Worm (Caenorhabditis elegans): ENCODE measurements around the gene csp-2.
A peak's percentile ranks its signal among the peaks of the same experiment; 100 is the strongest.

Gene csp-2

ce11 chrIV:6336748-6337147, 29.2 kb downstream of the csp-2 start:
- peak; percentile 77; the same call in 1 of the 2 replicates for TF ChIP-seq Y95B8A.8 (GFP tag; IDR thresholded peaks at IDR 0.05)
- TF ChIP-seq ceh-27 (GFP tag; optimal IDR thresholded peaks at IDR 0.05), result peak; percentile 84
- TF ChIP-seq aptf-3 (GFP tag; IDR thresholded peaks at IDR 0.05), result no peak
- TF ChIP-seq tbp1 (GFP tag; optimal IDR thresholded peaks at IDR 0.05), result peak; percentile 69
- peak; percentile 71; the same call in 1 of the 2 replicates for TF ChIP-seq lin-26 (GFP tag; IDR thresholded peaks at IDR 0.05)
- peak; percentile 21 for TF ChIP-seq T07F8.4 (tag; optimal IDR thresholded peaks at IDR 0.05)
- peak; percentile 17 for TF ChIP-seq ceh-79 (tag; optimal IDR thresholded peaks at IDR 0.05)
- peak; percentile 41; the same call in 1 of the 2 replicates for TF ChIP-seq attf-6 (GFP tag; IDR thresholded peaks at IDR 0.05)
- peak; percentile 95 for TF ChIP-seq nhr-80 (tag; optimal IDR thresholded peaks at IDR 0.05)
- TF ChIP-seq let-526 (GFP tag; IDR thresholded peaks at IDR 0.05), result peak; percentile 83
- TF ChIP-seq ztf-6 (GFP tag; IDR thresholded peaks at IDR 0.05), result no peak
- peak; percentile 16 for TF ChIP-seq dpl-1 (GFP tag; optimal IDR thresholded peaks at IDR 0.05)
- TF ChIP-seq die-1 (tag; optimal IDR thresholded peaks at IDR 0.05), result peak; percentile 34
- TF ChIP-seq lin-35 (GFP tag; optimal IDR thresholded peaks at IDR 0.05), result peak in 1 of 3 experiments; percentile 82
- TF ChIP-seq F39B2.1 (GFP tag; IDR thresholded peaks at IDR 0.05), result no peak
- TF ChIP-seq lin-54 (GFP tag; optimal IDR thresholded peaks at IDR 0.05), result peak; percentile 70
- TF ChIP-seq C06A6.2 (GFP tag; conservative IDR thresholded peaks at IDR 0.05), result peak; percentile 92
- peak; percentile 95 for TF ChIP-seq ets-4 (GFP tag; optimal IDR thresholded peaks at IDR 0.05)
- peak; percentile 89 for TF ChIP-seq ztf-22 (GFP tag; optimal IDR thresholded peaks at IDR 0.05)
- TF ChIP-seq mxl-1 (tag; optimal IDR thresholded peaks at IDR 0.05), result no peak
- no peak for TF ChIP-seq mes-4 (tag; optimal IDR thresholded peaks at IDR 0.05)
- peak; percentile 48; the same call in 1 of the 2 replicates for TF ChIP-seq madf-6 (GFP tag; IDR thresholded peaks at IDR 0.05)
- no peak for TF ChIP-seq Y67H2A.10 (GFP tag; conservative IDR thresholded peaks at IDR 0.05)
- no peak for TF ChIP-seq lag-1 (GFP tag; IDR thresholded peaks at IDR 0.05)
- peak; percentile 32; the same call in 1 of the 2 replicates for TF ChIP-seq cebp-2 (GFP tag; IDR thresholded peaks at IDR 0.05)
- TF ChIP-seq nhr-90 (tag; optimal IDR thresholded peaks at IDR 0.05), result peak; percentile 78
- no peak for TF ChIP-seq unc-130 (GFP tag; optimal IDR thresholded peaks at IDR 0.05)
- TF ChIP-seq F52B5.7 (tag; optimal IDR thresholded peaks at IDR 0.05), result peak; percentile 58
- TF ChIP-seq egrh-3 (GFP tag; IDR thresholded peaks at IDR 0.05), result 0 out of 2 replicates have a peak, but pooled peaks have one; percentile 5
- no peak for TF ChIP-seq F23B12.7 (tag; optimal IDR thresholded peaks at IDR 0.05; ENCODE audit: insufficient read depth)
- TF ChIP-seq fkh-3 (tag; optimal IDR thresholded peaks at IDR 0.05), result no peak
- TF ChIP-seq dox-1 (GFP tag; IDR thresholded peaks at IDR 0.05), result peak; percentile 85
- peak; percentile 97 for TF ChIP-seq B0336.3 (GFP tag; IDR thresholded peaks at IDR 0.05)
- peak; percentile 92 for TF ChIP-seq K11D2.4 (GFP tag; IDR thresholded peaks at IDR 0.05)
- peak; percentile 63 for TF ChIP-seq mel-28 (tag; optimal IDR thresholded peaks at IDR 0.05; ENCODE audit: borderline replicate concordance)
- peak; percentile 92 for TF ChIP-seq akir-1 (GFP tag; optimal IDR thresholded peaks at IDR 0.05)
- 0 out of 2 replicates have a peak, but pooled peaks have one; percentile 40 for TF ChIP-seq Y56A3A.18 (GFP tag; IDR thresholded peaks at IDR 0.05)
- peak; percentile 87 for TF ChIP-seq zfh-2 (GFP tag; conservative IDR thresholded peaks at IDR 0.05)
- no peak for TF ChIP-seq hrde-1 (tag; optimal IDR thresholded peaks at IDR 0.05; ENCODE audit: borderline replicate concordance)
- no peak for TF ChIP-seq bed-1 (GFP tag; IDR thresholded peaks at IDR 0.05)
- no peak for TF ChIP-seq him-1 (tag; optimal IDR thresholded peaks at IDR 0.05)
- TF ChIP-seq lin-40 (tag; optimal IDR thresholded peaks at IDR 0.05), result peak; percentile 96
- peak; percentile 46; the same call in 1 of the 2 replicates for TF ChIP-seq hmg-20 (GFP tag; IDR thresholded peaks at IDR 0.05)
- TF ChIP-seq egl-44 (GFP tag; IDR thresholded peaks at IDR 0.05), result peak; percentile 90
- 0 out of 2 replicates have a peak, but pooled peaks have one; percentile 15 for TF ChIP-seq madf-3 (GFP tag; IDR thresholded peaks at IDR 0.05)
- TF ChIP-seq snpc-4 (GFP tag; optimal IDR thresholded peaks at IDR 0.05), result no peak
- TF ChIP-seq snpc-4 (tag; optimal IDR thresholded peaks at IDR 0.05), result peak; percentile 25 to 73 (median 66)
- TF ChIP-seq unc-62 (GFP tag; optimal IDR thresholded peaks at IDR 0.05), result peak; percentile 75
- peak; percentile 83 for TF ChIP-seq madf-10 (tag; optimal IDR thresholded peaks at IDR 0.05)
